Worm (Caenorhabditis elegans): ENCODE measurements around the gene skr-16.

- no peak for TF ChIP-seq ceh-82 (tag; optimal IDR thresholded peaks at IDR 0.05)
- TF ChIP-seq lsy-2 (tag; optimal IDR thresholded peaks at IDR 0.05): no peak
- TF ChIP-seq unc-86 (tag; optimal IDR thresholded peaks at IDR 0.05): no peak
- TF ChIP-seq unc-130 (tag; optimal IDR thresholded peaks at IDR 0.05): no peak
- TF ChIP-seq elt-2 (tag; optimal IDR thresholded peaks at IDR 0.05): no peak
- TF ChIP-seq nhr-90 (tag; optimal IDR thresholded peaks at IDR 0.05; ENCODE audit: poor library complexity): no peak
- no peak for TF ChIP-seq hpl-2 (GFP tag; optimal IDR thresholded peaks at IDR 0.05)
These were observed 35.2 kb downstream of the skr-16 start, which contains the start of gene R13A1.3 for ce11 chrIV:7203696-7204095.
